Fruit fly (Drosophila melanogaster) whole organism, embryonic: ENCODE measurements around the gene r-cup.
A peak's percentile ranks its signal among the peaks of the same experiment; 100 is the strongest.

Experiments used
- C15 ChIP-seq: fragments of 200-800 bp; sonication (Bioruptor generic); IDR thresholded peaks from 3 replicates; pipeline ENCODE4 v1.3.6; 2022; ENCODE audit warnings: missing biosample characterization, missing genetic modification characterization
- CG10274 ChIP-seq: fragments of 200-800 bp; sonication (Bioruptor generic); optimal IDR thresholded peaks from 3 replicates; lab custom pipeline; 2017; ENCODE audit warnings: missing biosample characterization, mild to moderate bottlenecking, missing genetic modification characterization
- CG10462 ChIP-seq: fragments of 200-800 bp; sonication (Bioruptor generic); optimal IDR thresholded peaks from 2 replicates; lab custom pipeline; 2016; ENCODE audit warnings: missing biosample characterization, missing genetic modification characterization
- CG11085 ChIP-seq: fragments of 200-800 bp; sonication (Bioruptor generic); IDR thresholded peaks from 2 replicates; pipeline ENCODE4 v1.3.6; 2022; ENCODE audit warnings: missing biosample characterization, missing genetic modification characterization
- CG11560 ChIP-seq: fragments of 200-800 bp; sonication (Bioruptor generic); IDR thresholded peaks from 3 replicates; pipeline ENCODE4 v1.3.6; 2022; ENCODE audit warnings: missing biosample characterization, missing genetic modification characterization
- CG11723 ChIP-seq: fragments of 200-800 bp; sonication (Bioruptor generic); optimal IDR thresholded peaks from 2 replicates; lab custom pipeline; 2017; ENCODE audit warnings: missing biosample characterization, mild to moderate bottlenecking, missing genetic modification characterization
- CG12104 ChIP-seq: fragments of 200-800 bp; sonication (Bioruptor generic); optimal IDR thresholded peaks from 3 replicates; lab custom pipeline; 2016; ENCODE audit warnings: missing biosample characterization, missing genetic modification characterization
- CG12219 ChIP-seq: fragments of 200-800 bp; sonication (Bioruptor generic); optimal IDR thresholded peaks from 3 replicates; lab custom pipeline; 2018; ENCODE audit warnings: missing biosample characterization, mild to moderate bottlenecking, missing genetic modification characterization
- CG12236 ChIP-seq: fragments of 200-800 bp; sonication (Bioruptor generic); optimal IDR thresholded peaks from 2 replicates; lab custom pipeline; 2016; ENCODE audit warnings: missing biosample characterization, missing genetic modification characterization
- CG12659 ChIP-seq: fragments of 200-800 bp; sonication (Bioruptor generic); optimal IDR thresholded peaks from 3 replicates; lab custom pipeline; 2017; ENCODE audit warnings: mild to moderate bottlenecking, missing biosample characterization, missing genetic modification reagents, missing genetic modification characterization
- CG13624 ChIP-seq: fragments of 200-800 bp; sonication (Bioruptor generic); optimal IDR thresholded peaks from 2 replicates; lab custom pipeline; 2016; ENCODE audit warnings: missing biosample characterization, missing genetic modification characterization
- CG14441 ChIP-seq: fragments of 200-800 bp; sonication (Bioruptor generic); IDR thresholded peaks from 2 replicates; pipeline ENCODE4 v1.3.6; 2022; ENCODE audit warnings: missing biosample characterization, missing genetic modification characterization
- CG15269 ChIP-seq: fragments of 200-800 bp; sonication (Bioruptor generic); optimal IDR thresholded peaks from 2 replicates; lab custom pipeline; 2018; ENCODE audit warnings: missing biosample characterization, mild to moderate bottlenecking, missing genetic modification characterization, moderate library complexity
- CG17328 ChIP-seq: fragments of 200-800 bp; sonication (Bioruptor generic); IDR thresholded peaks from 2 replicates; pipeline ENCODE4 v1.3.6; 2022; ENCODE audit warnings: missing biosample characterization, missing genetic modification characterization
- CG17912 ChIP-seq: fragments of 200-800 bp; sonication (Bioruptor generic); optimal IDR thresholded peaks from 2 replicates; lab custom pipeline; 2018; ENCODE audit warnings: missing biosample characterization, mild to moderate bottlenecking, missing genetic modification characterization
- CG2129 ChIP-seq: fragments of 200-800 bp; sonication (Bioruptor generic); IDR thresholded peaks from 2 replicates; pipeline ENCODE4 v1.3.6; 2022; ENCODE audit warnings: missing biosample characterization, missing genetic modification characterization; ENCODE audit not compliant: partially characterized antibody
- CG31388 ChIP-seq: fragments of 200-800 bp; sonication (Bioruptor generic); optimal IDR thresholded peaks from 2 replicates; lab custom pipeline; 2016; ENCODE audit warnings: missing biosample characterization, missing genetic modification characterization
- CG34224 ChIP-seq: fragments of 200-800 bp; sonication (Bioruptor generic); IDR thresholded peaks from 3 replicates; pipeline ENCODE4 v1.3.6; 2022; ENCODE audit warnings: missing biosample characterization, missing genetic modification characterization; ENCODE audit not compliant: partially characterized antibody
- CG34376 ChIP-seq: fragments of 200-800 bp; sonication (Bioruptor generic); optimal IDR thresholded peaks from 2 replicates; lab custom pipeline; 2018; ENCODE audit warnings: missing biosample characterization, mild to moderate bottlenecking, missing genetic modification characterization
- CG34422 ChIP-seq: fragments of 200-800 bp; sonication (Bioruptor generic); IDR thresholded peaks from 3 replicates; pipeline ENCODE4 v1.3.6; 2022; ENCODE audit warnings: missing biosample characterization, missing genetic modification characterization
- CG4707 ChIP-seq: fragments of 200-800 bp; sonication (Bioruptor generic); optimal IDR thresholded peaks from 2 replicates; lab custom pipeline; 2018; ENCODE audit warnings: missing biosample characterization, mild to moderate bottlenecking, missing genetic modification characterization, moderate library complexity
- CG6654 ChIP-seq: fragments of 200-800 bp; sonication (Bioruptor generic); optimal IDR thresholded peaks from 2 replicates; lab custom pipeline; 2017; ENCODE audit warnings: missing biosample characterization, mild to moderate bottlenecking, missing genetic modification characterization
- CG7372 ChIP-seq: fragments of 200-800 bp; sonication (Bioruptor generic); IDR thresholded peaks from 2 replicates; pipeline ENCODE4 v1.3.6; 2022; ENCODE audit warnings: missing biosample characterization, missing genetic modification characterization
- CG8281 ChIP-seq: fragments of 200-800 bp; sonication (Bioruptor generic); optimal IDR thresholded peaks from 2 replicates; lab custom pipeline; 2018; ENCODE audit warnings: missing biosample characterization, mild to moderate bottlenecking, missing genetic modification characterization, moderate library complexity
- CG8388 ChIP-seq: fragments of 200-800 bp; sonication (Bioruptor generic); optimal IDR thresholded peaks from 2 replicates; lab custom pipeline; 2019; ENCODE audit warnings: missing biosample characterization, mild to moderate bottlenecking, missing genetic modification characterization, moderate library complexity
- CG8944 ChIP-seq: fragments of 200-800 bp; sonication (Bioruptor generic); optimal IDR thresholded peaks from 3 replicates; lab custom pipeline; 2016; ENCODE audit warnings: missing biosample characterization, missing genetic modification characterization
- CHES-1-like ChIP-seq: fragments of 200-800 bp; sonication (Bioruptor generic); optimal IDR thresholded peaks from 2 replicates; lab custom pipeline; 2016; ENCODE audit warnings: missing biosample characterization, missing genetic modification characterization
- D19B ChIP-seq: fragments of 200-800 bp; sonication (Bioruptor generic); optimal IDR thresholded peaks from 2 replicates; lab custom pipeline; 2017; ENCODE audit warnings: missing biosample characterization, mild to moderate bottlenecking, missing genetic modification characterization
- ERR ChIP-seq: fragments of 200-800 bp; sonication (Bioruptor generic); optimal IDR thresholded peaks from 2 replicates; lab custom pipeline; 2016; ENCODE audit warnings: missing biosample characterization, missing genetic modification characterization
- Gsc ChIP-seq: fragments of 200-800 bp; sonication (Bioruptor generic); IDR thresholded peaks from 2 replicates; pipeline ENCODE4 v1.3.6; 2022; ENCODE audit warnings: missing biosample characterization, missing genetic modification characterization
- Hr39 ChIP-seq: fragments of >200 bp; optimal IDR thresholded peaks from 2 replicates; lab custom pipeline; 2017
- Hr78 ChIP-seq, 2 experiments: fragments of 200-800 bp in 1 of 2; fragments of >200 bp in 1 of 2; sonication (Bioruptor generic) in 1 of 2; optimal IDR thresholded peaks; 2 replicates each; lab custom pipeline; 2017 to 2019; ENCODE audit warnings: missing biosample characterization in 2 of 2, missing genetic modification characterization in 2 of 2, mild to moderate bottlenecking in 1 of 2, moderate library complexity in 1 of 2
- Mrtf ChIP-seq: fragments of 200-800 bp; sonication (Bioruptor generic); IDR thresholded peaks from 3 replicates; pipeline ENCODE4 v1.3.6; 2022; ENCODE audit warnings: missing biosample characterization, missing genetic modification characterization
- Myb ChIP-seq: fragments of 200-800 bp; sonication (Bioruptor generic); optimal IDR thresholded peaks from 2 replicates; lab custom pipeline; 2016; ENCODE audit warnings: missing biosample characterization, missing genetic modification characterization
- Six4 ChIP-seq: fragments of 200-800 bp; sonication (Bioruptor generic); optimal IDR thresholded peaks from 2 replicates; lab custom pipeline; 2016; ENCODE audit warnings: missing biosample characterization, missing genetic modification characterization
- amos ChIP-seq: fragments of 200-800 bp; sonication (Bioruptor generic); IDR thresholded peaks from 2 replicates; pipeline ENCODE4 v1.3.6; 2022; ENCODE audit warnings: missing biosample characterization, missing genetic modification characterization; ENCODE audit not compliant: partially characterized antibody
- ap ChIP-seq: fragments of 200-800 bp; sonication (Bioruptor generic); IDR thresholded peaks from 2 replicates; pipeline ENCODE4 v1.3.6; 2022; ENCODE audit warnings: missing biosample characterization, missing genetic modification characterization
- cg ChIP-seq: fragments of 200-800 bp; sonication (Bioruptor generic); optimal IDR thresholded peaks from 3 replicates; lab custom pipeline; 2019; ENCODE audit warnings: missing biosample characterization, mild to moderate bottlenecking, missing genetic modification characterization, moderate library complexity
- crc ChIP-seq: fragments of 200-800 bp; sonication (Bioruptor generic); optimal IDR thresholded peaks from 2 replicates; lab custom pipeline; 2016; ENCODE audit warnings: missing biosample characterization, missing genetic modification characterization
- emc ChIP-seq: fragments of 200-800 bp; sonication (Bioruptor generic); optimal IDR thresholded peaks from 2 replicates; lab custom pipeline; 2016; ENCODE audit warnings: missing biosample characterization, missing genetic modification characterization
- eve ChIP-seq, 2 experiments: fragments of >200 bp; optimal IDR thresholded peaks; 2 replicates each; lab custom pipeline; 2017; ENCODE audit warnings: missing biosample characterization in 2 of 2, missing genetic modification characterization in 2 of 2
- fu2 ChIP-seq: fragments of 200-800 bp; sonication (Bioruptor generic); optimal IDR thresholded peaks from 2 replicates; lab custom pipeline; 2016; ENCODE audit warnings: missing biosample characterization, missing genetic modification characterization
- grn ChIP-seq: fragments of 200-800 bp; sonication (Bioruptor generic); optimal IDR thresholded peaks from 3 replicates; lab custom pipeline; 2017; ENCODE audit warnings: missing biosample characterization, missing genetic modification characterization
- ham ChIP-seq: fragments of 200-800 bp; sonication (Bioruptor generic); IDR thresholded peaks from 2 replicates; pipeline ENCODE4 v1.3.6; 2022; ENCODE audit warnings: missing biosample characterization, missing genetic modification characterization
- lmd ChIP-seq: fragments of 200-800 bp; sonication (Bioruptor generic); IDR thresholded peaks from 2 replicates; pipeline ENCODE4 v1.3.6; 2022; ENCODE audit warnings: missing biosample characterization, missing genetic modification characterization
- rib ChIP-seq: fragments of 200-800 bp; sonication (Bioruptor generic); IDR thresholded peaks from 2 replicates; pipeline ENCODE4 v1.3.6; 2022; ENCODE audit warnings: missing biosample characterization, missing genetic modification characterization
- sim ChIP-seq: fragments of 200-800 bp; sonication (Bioruptor generic); IDR thresholded peaks from 2 replicates; pipeline ENCODE4 v1.3.6; 2022; ENCODE audit warnings: missing biosample characterization, missing genetic modification characterization
- stc ChIP-seq: fragments of 200-800 bp; sonication (Bioruptor generic); IDR thresholded peaks from 2 replicates; pipeline ENCODE4 v1.3.6; 2022; ENCODE audit warnings: missing biosample characterization, missing genetic modification characterization
- sug ChIP-seq: fragments of 200-800 bp; optimal IDR thresholded peaks from 2 replicates; lab custom pipeline; 2019; ENCODE audit warnings: missing biosample characterization, mild to moderate bottlenecking, missing genetic modification characterization, moderate library complexity
- tgo ChIP-seq: fragments of 200-800 bp; sonication (Bioruptor generic); IDR thresholded peaks from 3 replicates; pipeline ENCODE4 v1.3.6; 2022; ENCODE audit warnings: missing biosample characterization, missing genetic modification characterization
- twi ChIP-seq: fragments of 200-800 bp; optimal IDR thresholded peaks from 2 replicates; lab custom pipeline; 2019; ENCODE audit warnings: missing biosample characterization, mild to moderate bottlenecking, missing genetic modification characterization, moderate library complexity
- wdn ChIP-seq: fragments of 200-800 bp; sonication (Bioruptor generic); IDR thresholded peaks from 2 replicates; pipeline ENCODE4 v1.3.6; 2022; ENCODE audit warnings: missing biosample characterization, missing genetic modification characterization
- zfh1 ChIP-seq: fragments of 200-800 bp; sonication (Bioruptor generic); IDR thresholded peaks from 3 replicates; pipeline ENCODE4 v1.3.6; 2022; ENCODE audit warnings: missing biosample characterization, missing genetic modification characterization

r-cup gene

dm6 chrX:21045448-21045941, 19.8 kb upstream of the r-cup start (continued):
- TF ChIP-seq CG34376, result no peak
- TF ChIP-seq CG13624 (GFP tag; lab: Kevin White, UChicago), result no peak
- TF ChIP-seq ham (GFP tag; lab: Robert Waterston, UW), result no peak
- TF ChIP-seq C15, result no peak
- TF ChIP-seq sim (GFP tag; lab: Robert Waterston, UW), result no peak
- TF ChIP-seq fu2 (GFP tag; lab: Kevin White, UChicago), result no peak
- no peak for TF ChIP-seq wdn (GFP tag; lab: Robert Waterston, UW)
- TF ChIP-seq CG2129 (GFP tag; lab: Robert Waterston, UW), result no peak
- TF ChIP-seq CG10462 (GFP tag; lab: Kevin White, UChicago), result no peak
- no peak for TF ChIP-seq CHES-1-like
- peak; percentile 39; the same call in 1 of the 2 replicates for TF ChIP-seq CG17328
- no peak for TF ChIP-seq CG12104
- TF ChIP-seq CG31388 (GFP tag; lab: Kevin White, UChicago), result no peak
- no peak for TF ChIP-seq rib
- TF ChIP-seq ERR (GFP tag; lab: Kevin White, UChicago), result no peak
- TF ChIP-seq CG11723 (GFP tag; lab: Kevin White, UChicago), result no peak
- no peak for TF ChIP-seq CG34224 (GFP tag; lab: Robert Waterston, UW)
- TF ChIP-seq ap (GFP tag; lab: Robert Waterston, UW), result no peak
- no peak for TF ChIP-seq CG14441 (GFP tag; lab: Robert Waterston, UW)
- TF ChIP-seq CG11085 (GFP tag; lab: Robert Waterston, UW), result no peak
- TF ChIP-seq CG12219, result no peak
- no peak for TF ChIP-seq lmd (GFP tag; lab: Robert Waterston, UW)
- no peak for TF ChIP-seq tgo (GFP tag; lab: Robert Waterston, UW)
- TF ChIP-seq CG11560 (tag; lab: Robert Waterston, UW), result no peak
- TF ChIP-seq twi, result peak; percentile 62
- TF ChIP-seq cg (GFP tag; lab: Kevin White, UChicago), result peak; percentile 79
- TF ChIP-seq stc (GFP tag; lab: Robert Waterston, UW), result peak; percentile 40; the same call in 1 of the 2 replicates
- TF ChIP-seq CG7372 (GFP tag; lab: Robert Waterston, UW), result no peak
- TF ChIP-seq eve (GFP tag; optimal IDR thresholded peaks at IDR 0.05; lab: Kevin White, UChicago), result no peak
- no peak for TF ChIP-seq Myb
- no peak for TF ChIP-seq D19B (GFP tag; lab: Kevin White, UChicago)
- no peak for TF ChIP-seq crc (GFP tag; lab: Kevin White, UChicago)
- no peak for TF ChIP-seq grn (GFP tag; lab: Kevin White, UChicago)
- no peak for TF ChIP-seq CG12236 (GFP tag; lab: Kevin White, UChicago)
- peak; percentile 7 for TF ChIP-seq CG15269 (tag; lab: Kevin White, UChicago)
- TF ChIP-seq emc, result no peak
- TF ChIP-seq zfh1 (GFP tag; lab: Robert Waterston, UW), result 0 out of 3 replicates have a peak, but pooled peaks have one; percentile 3
- no peak for TF ChIP-seq amos (GFP tag; lab: Robert Waterston, UW)
- no peak for TF ChIP-seq CG6654 (GFP tag; lab: Kevin White, UChicago)
- TF ChIP-seq CG8281, result no peak
- TF ChIP-seq CG10274 (GFP tag; lab: Kevin White, UChicago), result no peak
- TF ChIP-seq CG12659 (GFP tag; lab: Kevin White, UChicago), result no peak
- no peak for TF ChIP-seq CG8944 (GFP tag; lab: Kevin White, UChicago)
- TF ChIP-seq Mrtf, result no peak
- TF ChIP-seq CG34422 (GFP tag; lab: Robert Waterston, UW), result no peak
- TF ChIP-seq CG8388 (GFP tag; lab: Kevin White, UChicago), result peak; percentile 8
- no peak for TF ChIP-seq Gsc (GFP tag; lab: Robert Waterston, UW)
- TF ChIP-seq Six4 (GFP tag; lab: Kevin White, UChicago), result no peak
- no peak for TF ChIP-seq Hr78 (GFP tag; optimal IDR thresholded peaks at IDR 0.05; lab: Kevin White, UChicago)
- no peak for TF ChIP-seq Hr39 (lab: Kevin White, UChicago)
- no peak for TF ChIP-seq sug
- TF ChIP-seq CG4707 (GFP tag; lab: Kevin White, UChicago), result no peak
- no peak for TF ChIP-seq CG17912 (GFP tag; lab: Kevin White, UChicago)
